Fruit fly (Drosophila melanogaster) whole organism, prepupa: Measurements from ENCODE around the gene CG43051.

Source experiments
- Blimp-1 ChIP-seq: fragments of 200-800 bp; sonication (Bioruptor generic); optimal IDR thresholded peaks from 3 replicates; lab custom pipeline; 2017; ENCODE audit warnings: missing biosample characterization, missing genetic modification characterization, mild to moderate bottlenecking, moderate library complexity, missing genetic modification reagents
- CG11294 ChIP-seq: fragments of 200-800 bp; sonication (Bioruptor generic); IDR thresholded peaks from 2 replicates; pipeline ENCODE4 v1.3.6; 2022; ENCODE audit warnings: missing biosample characterization, missing genetic modification characterization
- CG11762 ChIP-seq: fragments of 200-800 bp; sonication (Bioruptor generic); optimal IDR thresholded peaks from 3 replicates; lab custom pipeline; 2016; ENCODE audit warnings: missing biosample characterization, missing genetic modification characterization; ENCODE audit not compliant: insufficient read depth
- CG11902 ChIP-seq: fragments of 200-800 bp; sonication (Bioruptor generic); optimal IDR thresholded peaks from 3 replicates; lab custom pipeline; 2016; ENCODE audit warnings: missing biosample characterization, missing genetic modification characterization
- CG15336 ChIP-seq: fragments of 200-800 bp; sonication (Bioruptor generic); IDR thresholded peaks from 2 replicates; pipeline ENCODE4 v1.3.6; 2022; ENCODE audit warnings: missing biosample characterization, missing genetic modification characterization
- CG16779 ChIP-seq: fragments of 200-800 bp; sonication (Bioruptor generic); optimal IDR thresholded peaks from 3 replicates; lab custom pipeline; 2017; ENCODE audit warnings: missing biosample characterization, mild to moderate bottlenecking, missing genetic modification characterization
- CG31627 ChIP-seq: fragments of 200-800 bp; sonication (Bioruptor generic); optimal IDR thresholded peaks from 3 replicates; lab custom pipeline; 2016; ENCODE audit warnings: missing biosample characterization, missing genetic modification characterization
- CG32006 ChIP-seq: fragments of 200-800 bp; sonication (Bioruptor generic); optimal IDR thresholded peaks from 3 replicates; lab custom pipeline; 2017; ENCODE audit warnings: missing biosample characterization, mild to moderate bottlenecking, missing genetic modification characterization
- CG4318 ChIP-seq: fragments of 200-800 bp; sonication (Bioruptor generic); optimal IDR thresholded peaks from 3 replicates; lab custom pipeline; 2017; ENCODE audit warnings: missing biosample characterization, mild to moderate bottlenecking, missing genetic modification characterization
- CG6163 ChIP-seq: fragments of 200-800 bp; sonication (Bioruptor generic); IDR thresholded peaks from 3 replicates; pipeline ENCODE4 v1.3.6; 2022; ENCODE audit warnings: missing biosample characterization, missing genetic modification characterization
- CG6276 ChIP-seq: fragments of 200-800 bp; sonication (Bioruptor generic); optimal IDR thresholded peaks from 2 replicates; lab custom pipeline; 2017; ENCODE audit warnings: missing biosample characterization, mild to moderate bottlenecking, missing genetic modification characterization
- CG6792 ChIP-seq: fragments of 200-800 bp; sonication (Bioruptor generic); optimal IDR thresholded peaks from 3 replicates; lab custom pipeline; 2016; ENCODE audit warnings: missing biosample characterization, missing genetic modification characterization
- CG6808 ChIP-seq: fragments of 200-800 bp; sonication (Bioruptor generic); optimal IDR thresholded peaks from 3 replicates; lab custom pipeline; 2017; ENCODE audit warnings: missing biosample characterization, missing genetic modification characterization, mild to moderate bottlenecking, moderate library complexity, missing genetic modification reagents
- CG6854 ChIP-seq: fragments of 200-800 bp; sonication (Bioruptor generic); optimal IDR thresholded peaks from 2 replicates; lab custom pipeline; 2017; ENCODE audit warnings: missing biosample characterization, mild to moderate bottlenecking, missing genetic modification characterization
- CG7368 ChIP-seq: fragments of 200-800 bp; sonication (Bioruptor generic); optimal IDR thresholded peaks from 3 replicates; lab custom pipeline; 2016; ENCODE audit warnings: missing biosample characterization, missing genetic modification characterization
- CG8119 ChIP-seq: fragments of 200-800 bp; sonication (Bioruptor generic); IDR thresholded peaks from 3 replicates; pipeline ENCODE4 v1.3.6; 2022; ENCODE audit warnings: missing biosample characterization, missing genetic modification characterization
- CG8319 ChIP-seq: fragments of 200-800 bp; sonication (Bioruptor generic); optimal IDR thresholded peaks from 3 replicates; lab custom pipeline; 2016; ENCODE audit warnings: missing biosample characterization, missing genetic modification characterization
- CG8632 ChIP-seq: fragments of 200-800 bp; sonication (Bioruptor generic); optimal IDR thresholded peaks from 3 replicates; lab custom pipeline; 2016; ENCODE audit warnings: missing biosample characterization, missing genetic modification characterization
- CG9139 ChIP-seq: fragments of 200-800 bp; sonication (Bioruptor generic); optimal IDR thresholded peaks from 3 replicates; lab custom pipeline; 2017; ENCODE audit warnings: missing biosample characterization, mild to moderate bottlenecking, missing genetic modification characterization
- Eip75B ChIP-seq: fragments of 200-800 bp; sonication (Bioruptor generic); optimal IDR thresholded peaks from 3 replicates; lab custom pipeline; 2016; ENCODE audit warnings: missing biosample characterization, missing genetic modification characterization
- Eip78C ChIP-seq: fragments of 200-800 bp; sonication (Bioruptor generic); peaks from one replicate; lab custom pipeline; 2016; ENCODE audit warnings: missing biosample characterization, missing genetic modification characterization
- Eip93F ChIP-seq: fragments of 200-800 bp; sonication (Bioruptor generic); optimal IDR thresholded peaks from 2 replicates; lab custom pipeline; 2016; ENCODE audit warnings: missing biosample characterization, mild to moderate bottlenecking, missing genetic modification characterization
- Ets96B ChIP-seq: fragments of 200-800 bp; optimal IDR thresholded peaks from 2 replicates; lab custom pipeline; 2019; ENCODE audit warnings: missing biosample characterization, mild to moderate bottlenecking, missing genetic modification characterization, moderate library complexity
- Gug ChIP-seq: fragments of 200-800 bp; sonication (Bioruptor generic); IDR thresholded peaks from 2 replicates; pipeline ENCODE4 v1.3.6; 2022; ENCODE audit warnings: missing biosample characterization, missing genetic modification characterization
- Hr39 ChIP-seq: fragments of 200-800 bp; sonication (Bioruptor generic); optimal IDR thresholded peaks from 2 replicates; lab custom pipeline; 2016; ENCODE audit warnings: missing biosample characterization, missing genetic modification characterization
- Hr4 ChIP-seq: fragments of 200-800 bp; sonication (Bioruptor generic); optimal IDR thresholded peaks from 3 replicates; lab custom pipeline; 2016; ENCODE audit warnings: missing biosample characterization, missing genetic modification characterization
- Lpt ChIP-seq: fragments of 200-800 bp; sonication (Bioruptor generic); optimal IDR thresholded peaks from 3 replicates; lab custom pipeline; 2016; ENCODE audit warnings: missing biosample characterization, missing genetic modification characterization
- Met ChIP-seq: fragments of 200-800 bp; sonication (Bioruptor generic); optimal IDR thresholded peaks from 3 replicates; lab custom pipeline; 2016; ENCODE audit warnings: missing biosample characterization, missing genetic modification characterization
- OdsH ChIP-seq: fragments of 200-800 bp; sonication (Bioruptor generic); optimal IDR thresholded peaks from 3 replicates; lab custom pipeline; 2016; ENCODE audit warnings: missing biosample characterization, missing genetic modification characterization
- achi ChIP-seq: fragments of 200-800 bp; sonication (Bioruptor generic); optimal IDR thresholded peaks from 3 replicates; lab custom pipeline; 2016; ENCODE audit warnings: missing biosample characterization, missing genetic modification characterization
- cyc ChIP-seq: fragments of 200-800 bp; sonication (Bioruptor generic); optimal IDR thresholded peaks from 3 replicates; lab custom pipeline; 2016; ENCODE audit warnings: missing biosample characterization, missing genetic modification characterization
- dsx ChIP-seq: fragments of 200-800 bp; optimal IDR thresholded peaks from 3 replicates; lab custom pipeline; 2019; ENCODE audit warnings: missing biosample characterization, mild to moderate bottlenecking, missing genetic modification characterization, moderate library complexity; ENCODE audit not compliant: poor library complexity, severe bottlenecking
- eg ChIP-seq: fragments of 200-800 bp; sonication (Bioruptor generic); IDR thresholded peaks from 3 replicates; pipeline ENCODE4 v1.3.6; 2022; ENCODE audit warnings: missing biosample characterization, missing genetic modification characterization
- esn ChIP-seq: fragments of 200-800 bp; sonication (Bioruptor generic); optimal IDR thresholded peaks from 2 replicates; lab custom pipeline; 2016; ENCODE audit warnings: missing biosample characterization, mild to moderate bottlenecking, missing genetic modification characterization, moderate library complexity
- fd59A ChIP-seq: fragments of 200-800 bp; sonication (Bioruptor generic); optimal IDR thresholded peaks from 2 replicates; lab custom pipeline; 2017; ENCODE audit warnings: missing biosample characterization, mild to moderate bottlenecking, missing genetic modification characterization, missing genetic modification reagents
- fd85E ChIP-seq: fragments of 200-800 bp; sonication (Bioruptor generic); optimal IDR thresholded peaks from 3 replicates; lab custom pipeline; 2016; ENCODE audit warnings: missing biosample characterization, missing genetic modification characterization
- fkh ChIP-seq: fragments of 200-800 bp; sonication (Bioruptor generic); optimal IDR thresholded peaks from 3 replicates; lab custom pipeline; 2017; ENCODE audit warnings: missing biosample characterization, mild to moderate bottlenecking, missing genetic modification characterization, moderate library complexity
- lz ChIP-seq: fragments of 200-800 bp; sonication (Bioruptor generic); optimal IDR thresholded peaks from 3 replicates; lab custom pipeline; 2016; ENCODE audit warnings: missing biosample characterization, missing genetic modification characterization
- net ChIP-seq: fragments of 200-800 bp; sonication (Bioruptor generic); optimal IDR thresholded peaks from 3 replicates; lab custom pipeline; 2016; ENCODE audit warnings: missing biosample characterization, missing genetic modification characterization
- pdm3 ChIP-seq: fragments of 200-800 bp; sonication (Bioruptor generic); optimal IDR thresholded peaks from 3 replicates; lab custom pipeline; 2016; ENCODE audit warnings: missing biosample characterization, missing genetic modification characterization
- salr ChIP-seq, 2 experiments: fragments of 200-800 bp; sonication (Bioruptor generic); optimal IDR thresholded peaks; 3 replicates each; lab custom pipeline; 2016 to 2018; ENCODE audit warnings: missing biosample characterization in 2 of 2, missing genetic modification characterization in 2 of 2, mild to moderate bottlenecking in 1 of 2
- spab ChIP-seq: fragments of 200-800 bp; sonication (Bioruptor generic); optimal IDR thresholded peaks from 2 replicates; lab custom pipeline; 2017; ENCODE audit warnings: missing biosample characterization, mild to moderate bottlenecking, missing genetic modification characterization, missing genetic modification reagents
- ss ChIP-seq, 2 experiments: fragments of 200-800 bp; sonication (Bioruptor generic); optimal IDR thresholded peaks; 2 replicates in 1 of 2; 3 replicates in 1 of 2; lab custom pipeline; 2017 to 2018; ENCODE audit warnings: mild to moderate bottlenecking in 2 of 2, missing biosample characterization in 2 of 2, missing genetic modification characterization in 2 of 2, moderate library complexity in 1 of 2
- topi ChIP-seq: fragments of 200-800 bp; sonication (Bioruptor generic); optimal IDR thresholded peaks from 3 replicates; lab custom pipeline; 2016; ENCODE audit warnings: missing biosample characterization, missing genetic modification characterization
- vri ChIP-seq: fragments of 200-800 bp; sonication (Bioruptor generic); optimal IDR thresholded peaks from 3 replicates; lab custom pipeline; 2016; ENCODE audit warnings: missing biosample characterization, mild to moderate bottlenecking, missing genetic modification characterization

CG43051 gene

dm6 chr2L:12540246-12540645 lies 32.5 kb downstream of the CG43051 start:
- TF ChIP-seq fd85E (GFP tag; lab: Kevin White, UChicago) (no peak), salr (GFP tag; optimal IDR thresholded peaks at IDR 0.05; lab: Kevin White, UChicago) (no peak), OdsH (GFP tag; lab: Kevin White, UChicago) (no peak), Ets96B (tag; lab: Kevin White, UChicago) (no peak), CG9139 (no peak), CG32006 (GFP tag; lab: Kevin White, UChicago) (no peak), CG6792 (no peak), Lpt (GFP tag; lab: Kevin White, UChicago) (no peak), topi (GFP tag; lab: Kevin White, UChicago) (no peak), Eip75B (GFP tag; lab: Kevin White, UChicago) (no peak), CG6163 (GFP tag; lab: Robert Waterston, UW) (no peak), achi (GFP tag; lab: Kevin White, UChicago) (no peak), spab (GFP tag; lab: Kevin White, UChicago) (no peak), CG8319 (GFP tag; lab: Kevin White, UChicago) (no peak), CG16779 (tag; lab: Kevin White, UChicago) (no peak), Eip93F (no peak), fkh (GFP tag; lab: Kevin White, UChicago) (no peak)

- no peak for TF ChIP-seq Lpt (GFP tag; lab: Kevin White, UChicago)
- TF ChIP-seq esn (GFP tag; lab: Kevin White, UChicago): peak; percentile 43
- no peak for TF ChIP-seq fkh (GFP tag; lab: Kevin White, UChicago)
- TF ChIP-seq Eip75B (GFP tag; lab: Kevin White, UChicago): no peak
- peak; percentile 39 for TF ChIP-seq vri (GFP tag; lab: Kevin White, UChicago)
- TF ChIP-seq topi (GFP tag; lab: Kevin White, UChicago): peak; percentile 31
- no peak for TF ChIP-seq fd85E (GFP tag; lab: Kevin White, UChicago)
- peak; percentile 40 for TF ChIP-seq cyc
- no peak for TF ChIP-seq Ets96B (tag; lab: Kevin White, UChicago)
- peak; percentile 18 for TF ChIP-seq lz (GFP tag; lab: Kevin White, UChicago)
- peak; percentile 27 for TF ChIP-seq OdsH (GFP tag; lab: Kevin White, UChicago)
- TF ChIP-seq CG11902 (GFP tag; lab: Kevin White, UChicago): no peak
- 0 out of 3 replicates have a peak, but pooled peaks have one; percentile 17 for TF ChIP-seq CG8119 (GFP tag; lab: Robert Waterston, UW)
- peak; percentile 25 for TF ChIP-seq CG31627 (GFP tag; lab: Kevin White, UChicago)
- peak; percentile 60 for TF ChIP-seq Met (GFP tag; lab: Kevin White, UChicago)
- TF ChIP-seq Eip78C: peak; percentile 70
- TF ChIP-seq Hr39: peak; percentile 19
- no peak for TF ChIP-seq CG4318 (GFP tag; lab: Kevin White, UChicago)
- no peak for TF ChIP-seq Blimp-1 (GFP tag; lab: Kevin White, UChicago)
Measured at dm6 chr2L:12542018-12542417, 34.3 kb downstream of the CG43051 start.

- TF ChIP-seq salr (GFP tag; optimal IDR thresholded peaks at IDR 0.05; lab: Kevin White, UChicago): peak in 1 of 2 experiments; percentile 34
- TF ChIP-seq CG6808 (GFP tag; lab: Kevin White, UChicago): peak; percentile 57
- peak; percentile 83 for TF ChIP-seq CG6854 (GFP tag; lab: Kevin White, UChicago)
- TF ChIP-seq net (GFP tag; lab: Kevin White, UChicago): peak; percentile 45
- peak; percentile 84 for TF ChIP-seq dsx
- peak; percentile 72 for TF ChIP-seq Lpt (GFP tag; lab: Kevin White, UChicago)
- peak; percentile 20 for TF ChIP-seq Ets96B (tag; lab: Kevin White, UChicago)
- peak; percentile 84 for TF ChIP-seq CG9139
- no peak for TF ChIP-seq Eip93F
- peak; percentile 46 for TF ChIP-seq CG32006 (GFP tag; lab: Kevin White, UChicago)
- TF ChIP-seq Eip78C: peak; percentile 33
- peak; percentile 70 for TF ChIP-seq CG6276 (GFP tag; lab: Kevin White, UChicago)
- TF ChIP-seq lz (GFP tag; lab: Kevin White, UChicago): no peak
- peak; percentile 26 for TF ChIP-seq Blimp-1 (GFP tag; lab: Kevin White, UChicago)
- TF ChIP-seq CG11762 (GFP tag; lab: Kevin White, UChicago): no peak
- TF ChIP-seq CG11294 (GFP tag; lab: Robert Waterston, UW): peak; percentile 47; the same call in 1 of the 2 replicates
- peak; percentile 84; the same call in 2 of the 3 replicates for TF ChIP-seq eg (GFP tag; lab: Robert Waterston, UW)
- TF ChIP-seq pdm3 (GFP tag; lab: Kevin White, UChicago): no peak
- TF ChIP-seq CG15336: peak; percentile 78
- TF ChIP-seq Hr4 (GFP tag; lab: Kevin White, UChicago): no peak
- TF ChIP-seq fd59A (GFP tag; lab: Kevin White, UChicago): no peak
- TF ChIP-seq CG8632: no peak
- peak; percentile 40 for TF ChIP-seq CG7368 (GFP tag; lab: Kevin White, UChicago)
- TF ChIP-seq ss (GFP tag; optimal IDR thresholded peaks at IDR 0.05; lab: Kevin White, UChicago): peak; percentile 71 to 75
- peak; percentile 69 for TF ChIP-seq Gug (GFP tag; lab: Robert Waterston, UW)
- no peak for TF ChIP-seq CG31627 (GFP tag; lab: Kevin White, UChicago)
Measured at dm6 chr2L:12543107-12543615, 35.4 kb downstream of the CG43051 start.
